Worm (Caenorhabditis elegans): Measurements from ENCODE around the gene hlh-3.

The hlh-3 gene

ce11 chrII:9093584-9093983, 7.2 kb downstream of the hlh-3 start, which contains the start of gene C07H4.1:
Gene C07H4.1 (minus strand): TSS chrII:9093684.
- TF ChIP-seq lin-39 (tag; optimal IDR thresholded peaks at IDR 0.05): no peak
- no peak for TF ChIP-seq lsy-2 (tag; optimal IDR thresholded peaks at IDR 0.05)
- no peak for TF ChIP-seq ama-1 (optimal IDR thresholded peaks at IDR 0.05)
- TF ChIP-seq peb-1 (tag; optimal IDR thresholded peaks at IDR 0.05): no peak

ce11 chrII:9094247-9094790, 7.9 kb downstream of the hlh-3 start:
- TF ChIP-seq ceh-16 (tag; optimal IDR thresholded peaks at IDR 0.05) (no peak), blmp-1 (tag; optimal IDR thresholded peaks at IDR 0.05; ENCODE audit: insufficient read depth) (no peak), ama-1 (optimal IDR thresholded peaks at IDR 0.05) (no peak), F13H6.1 (tag; optimal IDR thresholded peaks at IDR 0.05) (no peak), sem-4 (tag; optimal IDR thresholded peaks at IDR 0.05) (no peak), fos-1 (tag; optimal IDR thresholded peaks at IDR 0.05) (peak; percentile 100), dmd-4 (tag; optimal IDR thresholded peaks at IDR 0.05) (no peak), ztf-11 (tag; optimal IDR thresholded peaks at IDR 0.05) (no peak)

ce11 chrII:9097302-9097701, 10.9 kb downstream of the hlh-3 start:
- no peak for TF ChIP-seq lin-11 (tag; optimal IDR thresholded peaks at IDR 0.05)
- TF ChIP-seq Y55F3AM.14 (GFP tag; optimal IDR thresholded peaks at IDR 0.05): no peak
- TF ChIP-seq ZK546.5 (tag; optimal IDR thresholded peaks at IDR 0.05): no peak
- no peak for TF ChIP-seq nhr-77 (tag; optimal IDR thresholded peaks at IDR 0.05)
- TF ChIP-seq nhr-25 (tag; optimal IDR thresholded peaks at IDR 0.05): no peak
- TF ChIP-seq blmp-1 (tag; optimal IDR thresholded peaks at IDR 0.05; ENCODE audit: insufficient read depth): no peak
- no peak for TF ChIP-seq elt-1 (tag; optimal IDR thresholded peaks at IDR 0.05)
- TF ChIP-seq sma-3 (GFP tag; optimal IDR thresholded peaks at IDR 0.05): no peak
- TF ChIP-seq unc-62 (GFP tag; optimal IDR thresholded peaks at IDR 0.05): no peak
- no peak for TF ChIP-seq ztf-11 (tag; optimal IDR thresholded peaks at IDR 0.05)
- no peak for TF ChIP-seq ceh-82 (tag; optimal IDR thresholded peaks at IDR 0.05)
- no peak for TF ChIP-seq mbf-1 (tag; optimal IDR thresholded peaks at IDR 0.05)
- TF ChIP-seq nhr-6 (tag; optimal IDR thresholded peaks at IDR 0.05): no peak
- no peak for TF ChIP-seq lsy-2 (tag; optimal IDR thresholded peaks at IDR 0.05)
- TF ChIP-seq F13H6.1 (tag; optimal IDR thresholded peaks at IDR 0.05): no peak
- no peak for TF ChIP-seq ama-1 (optimal IDR thresholded peaks at IDR 0.05)
- TF ChIP-seq nhr-12 (tag; optimal IDR thresholded peaks at IDR 0.05): no peak
- no peak for TF ChIP-seq unc-55 (GFP tag; optimal IDR thresholded peaks at IDR 0.05)
- no peak for TF ChIP-seq nhr-129 (tag; optimal IDR thresholded peaks at IDR 0.05)

- TF ChIP-seq dmd-4 (tag; optimal IDR thresholded peaks at IDR 0.05) (no peak), unc-62 (GFP tag; optimal IDR thresholded peaks at IDR 0.05) (no peak)
Measured at ce11 chrII:9098505-9098904, 12.1 kb downstream of the hlh-3 start, which contains the start of gene clh-5. Gene clh-5 (minus strand): TSS chrII:9098605.

ce11 chrII:9099017-9099416, 12.6 kb downstream of the hlh-3 start, which contains the start of gene T24H10.1:
Gene T24H10.1 (plus strand): TSS chrII:9099371.
- TF ChIP-seq ztf-11 (tag; optimal IDR thresholded peaks at IDR 0.05) (no peak), F13H6.1 (tag; optimal IDR thresholded peaks at IDR 0.05) (peak; percentile 77), sma-9 (GFP tag; optimal IDR thresholded peaks at IDR 0.05) (peak; percentile 62), sma-9 (tag; optimal IDR thresholded peaks at IDR 0.05) (no peak), nhr-6 (tag; optimal IDR thresholded peaks at IDR 0.05) (no peak), unc-55 (GFP tag; optimal IDR thresholded peaks at IDR 0.05) (peak; percentile 70), C34F6.9 (tag; optimal IDR thresholded peaks at IDR 0.05) (peak; percentile 83), dmd-4 (tag; optimal IDR thresholded peaks at IDR 0.05) (no peak), lsy-2 (tag; optimal IDR thresholded peaks at IDR 0.05) (peak; percentile 72 to 86), skn-1 (tag; optimal IDR thresholded peaks at IDR 0.05) (no peak), Y55F3AM.14 (GFP tag; optimal IDR thresholded peaks at IDR 0.05) (no peak), nhr-12 (tag; optimal IDR thresholded peaks at IDR 0.05) (no peak), R02D3.7 (tag; optimal IDR thresholded peaks at IDR 0.05) (no peak), nhr-237 (tag; optimal IDR thresholded peaks at IDR 0.05) (no peak), mbf-1 (tag; optimal IDR thresholded peaks at IDR 0.05) (no peak), ceh-82 (tag; optimal IDR thresholded peaks at IDR 0.05) (no peak), crh-2 (tag; optimal IDR thresholded peaks at IDR 0.05) (peak; percentile 48), ceh-16 (tag; optimal IDR thresholded peaks at IDR 0.05) (no peak), nhr-10 (tag; optimal IDR thresholded peaks at IDR 0.05) (peak; percentile 20), nhr-21 (tag; optimal IDR thresholded peaks at IDR 0.05) (peak; percentile 62), alr-1 (tag; optimal IDR thresholded peaks at IDR 0.05) (no peak), ZK546.5 (tag; optimal IDR thresholded peaks at IDR 0.05) (no peak), unc-39 (tag; optimal IDR thresholded peaks at IDR 0.05) (no peak), gmeb-1 (tag; optimal IDR thresholded peaks at IDR 0.05) (peak; percentile 85), elt-3 (tag; optimal IDR thresholded peaks at IDR 0.05) (no peak), zag-1 (tag; optimal IDR thresholded peaks at IDR 0.05) (no peak), aly-2 (tag; optimal IDR thresholded peaks at IDR 0.05) (no peak), nhr-25 (tag; optimal IDR thresholded peaks at IDR 0.05) (peak; percentile 64), lin-39 (tag; optimal IDR thresholded peaks at IDR 0.05) (no peak), mdl-1 (tag; optimal IDR thresholded peaks at IDR 0.05) (no peak), nhr-77 (tag; optimal IDR thresholded peaks at IDR 0.05) (no peak), peb-1 (tag; optimal IDR thresholded peaks at IDR 0.05) (no peak), fos-1 (tag; optimal IDR thresholded peaks at IDR 0.05) (peak; percentile 49), lin-13 (GFP tag; optimal IDR thresholded peaks at IDR 0.05) (peak; percentile 59), blmp-1 (tag; optimal IDR thresholded peaks at IDR 0.05; ENCODE audit: insufficient read depth) (no peak), ztf-4 (tag; optimal IDR thresholded peaks at IDR 0.05) (no peak), sem-4 (tag; optimal IDR thresholded peaks at IDR 0.05) (peak; percentile 56)

All from whole organism, L2 larva.